Fruit fly (Drosophila melanogaster) S2 (cell line): Measurements from ENCODE around the gene CG7573.

ENCODE experiments used
- CG8478 ChIP-seq: fragments of >200 bp; optimal IDR thresholded peaks from 2 replicates; lab custom pipeline; 2018
- CTCF ChIP-seq, 2 experiments: fragments of >200 bp; optimal IDR thresholded peaks; 2 replicates each; lab custom pipeline; 2018

Gene CG7573

dm6 chr3L:11285572-11286276 lies 25.8 kb upstream of the CG7573 start:
- TF ChIP-seq CTCF (optimal IDR thresholded peaks at IDR 0.05; lab: Kevin White, UChicago), result no peak
- TF ChIP-seq CG8478 (lab: Kevin White, UChicago), result no peak

dm6 chr3L:11286603-11287011 lies 24.9 kb upstream of the CG7573 start:
- TF ChIP-seq CTCF (optimal IDR thresholded peaks at IDR 0.05; lab: Kevin White, UChicago), result no peak
- TF ChIP-seq CG8478 (lab: Kevin White, UChicago), result no peak

dm6 chr3L:11287977-11288376 lies 23.6 kb upstream of the CG7573 start:
- TF ChIP-seq CTCF (optimal IDR thresholded peaks at IDR 0.05; lab: Kevin White, UChicago) (no peak), CG8478 (lab: Kevin White, UChicago) (no peak)

- TF ChIP-seq CTCF (optimal IDR thresholded peaks at IDR 0.05; lab: Kevin White, UChicago), result no peak
- TF ChIP-seq CG8478 (lab: Kevin White, UChicago), result no peak
Measured at dm6 chr3L:11289130-11289716, 22.3 kb upstream of the CG7573 start.

dm6 chr3L:11290200-11290599 lies 21.3 kb upstream of the CG7573 start:
- TF ChIP-seq CG8478 (lab: Kevin White, UChicago) (no peak), CTCF (optimal IDR thresholded peaks at IDR 0.05; lab: Kevin White, UChicago) (no peak)

dm6 chr3L:11290796-11291195 lies 20.8 kb upstream of the CG7573 start:
- TF ChIP-seq CG8478 (lab: Kevin White, UChicago), result no peak
- no peak for TF ChIP-seq CTCF (optimal IDR thresholded peaks at IDR 0.05; lab: Kevin White, UChicago)

- no peak for TF ChIP-seq CG8478 (lab: Kevin White, UChicago)
Measured at dm6 chr3L:11291298-11292167, 20.0 kb upstream of the CG7573 start.

- TF ChIP-seq CG8478 (lab: Kevin White, UChicago) (no peak), CTCF (optimal IDR thresholded peaks at IDR 0.05; lab: Kevin White, UChicago) (no peak)
Measured at dm6 chr3L:11292180-11292727, 19.3 kb upstream of the CG7573 start.

- TF ChIP-seq CG8478 (lab: Kevin White, UChicago) (no peak), CTCF (optimal IDR thresholded peaks at IDR 0.05; lab: Kevin White, UChicago) (no peak)
Measured at dm6 chr3L:11293378-11293777, 18.2 kb upstream of the CG7573 start.

dm6 chr3L:11294496-11295163 lies 16.9 kb upstream of the CG7573 start:
- TF ChIP-seq CTCF (optimal IDR thresholded peaks at IDR 0.05; lab: Kevin White, UChicago), result no peak
- TF ChIP-seq CG8478 (lab: Kevin White, UChicago), result no peak

dm6 chr3L:11295164-11295516 lies 16.4 kb upstream of the CG7573 start:
- TF ChIP-seq CG8478 (lab: Kevin White, UChicago), result no peak
- no peak for TF ChIP-seq CTCF (optimal IDR thresholded peaks at IDR 0.05; lab: Kevin White, UChicago)

dm6 chr3L:11295777-11296149 lies 15.8 kb upstream of the CG7573 start, which contains the start of gene Dyro:
Gene Dyro (minus strand): TSS chr3L:11295919.
- TF ChIP-seq CG8478 (lab: Kevin White, UChicago) (no peak), CTCF (optimal IDR thresholded peaks at IDR 0.05; lab: Kevin White, UChicago) (no peak)

- TF ChIP-seq CG8478 (lab: Kevin White, UChicago) (no peak), CTCF (optimal IDR thresholded peaks at IDR 0.05; lab: Kevin White, UChicago) (no peak)
Measured at dm6 chr3L:11296150-11296800, 15.3 kb upstream of the CG7573 start.

- no peak for TF ChIP-seq CTCF (optimal IDR thresholded peaks at IDR 0.05; lab: Kevin White, UChicago)
- TF ChIP-seq CG8478 (lab: Kevin White, UChicago), result no peak
Measured at dm6 chr3L:11296801-11297177, 14.8 kb upstream of the CG7573 start.
